Worm (Caenorhabditis elegans): ENCODE data around the gene col-44.

- no peak for TF ChIP-seq med-1 (GFP tag; optimal IDR thresholded peaks at IDR 0.05; ENCODE audit: insufficient read depth)
- TF ChIP-seq tab-1 (GFP tag; IDR thresholded peaks at IDR 0.05), result no peak
- no peak for TF ChIP-seq ztf-29 (GFP tag; IDR thresholded peaks at IDR 0.05)
These were observed 46.7 kb upstream of the col-44 start for ce11 chrX:13544544-13545021.

Measured in whole organism, midembryonic.